Worm (Caenorhabditis elegans) whole organism, L1 larva: ENCODE results near the gene hgrs-1.

Experiments
- aly-2 ChIP-seq: fragments of 150-350 bp; optimal IDR thresholded peaks from 2 replicates; lab custom pipeline; 2014; ENCODE audit warnings: missing biosample characterization, missing genetic modification characterization
- elt-3 ChIP-seq, 6 experiments: fragments of 150-350 bp in 1 of 6; sonication (generic microtip); optimal IDR thresholded peaks; 2 replicates each; lab custom pipeline; 2017 to 2018; ENCODE audit warnings: missing biosample characterization in 6 of 6, missing genetic modification characterization in 6 of 6, inconsistent platforms in 1 of 6
- fkh-10 ChIP-seq: sonication (generic microtip); optimal IDR thresholded peaks from 2 replicates; lab custom pipeline; 2017; ENCODE audit warnings: missing biosample characterization, missing genetic modification reagents, missing genetic modification characterization
- lin-39 ChIP-seq: fragments of 150-350 bp; optimal IDR thresholded peaks from 2 replicates; lab custom pipeline; 2014; ENCODE audit warnings: missing biosample characterization, missing genetic modification reagents, missing genetic modification characterization
- lir-3 ChIP-seq: sonication (generic microtip); optimal IDR thresholded peaks from 2 replicates; lab custom pipeline; 2016; ENCODE audit warnings: mild to moderate bottlenecking, missing genetic modification characterization, moderate library complexity, missing compliant biosample characterization; ENCODE audit not compliant: poor library complexity
- nhr-11 ChIP-seq: fragments of 150-350 bp; optimal IDR thresholded peaks from 2 replicates; lab custom pipeline; 2014; ENCODE audit warnings: missing biosample characterization, missing genetic modification characterization
- nhr-28 ChIP-seq: fragments of 150-350 bp; optimal IDR thresholded peaks from 2 replicates; lab custom pipeline; 2014; ENCODE audit warnings: missing biosample characterization, missing genetic modification characterization
- nhr-85 ChIP-seq: sonication (generic microtip); peaks from one replicate; lab custom pipeline; 2016; ENCODE audit warnings: missing genetic modification characterization, inconsistent platforms, missing compliant biosample characterization
- pqm-1 ChIP-seq: sonication (generic microtip); optimal IDR thresholded peaks from 3 replicates; lab custom pipeline; 2017; ENCODE audit warnings: missing biosample characterization, missing genetic modification characterization
- sptf-1 ChIP-seq: fragments of 150-350 bp; optimal IDR thresholded peaks from 2 replicates; lab custom pipeline; 2014; ENCODE audit warnings: missing biosample characterization, missing genetic modification characterization
- vab-15 ChIP-seq: sonication (generic microtip); optimal IDR thresholded peaks from 2 replicates; lab custom pipeline; 2017; ENCODE audit warnings: missing genotype, mild to moderate bottlenecking, missing genetic modification characterization, missing compliant biosample characterization

- TF ChIP-seq sptf-1 (tag; lab: Kevin White, UChicago) (no peak), fkh-10 (GFP tag; lab: Kevin White, UChicago) (no peak), lin-39 (no peak), nhr-85 (tag; lab: Kevin White, UChicago) (peak; percentile 43), lir-3 (tag; lab: Kevin White, UChicago) (no peak), vab-15 (tag; lab: Kevin White, UChicago) (no peak), nhr-28 (tag; lab: Kevin White, UChicago) (no peak), elt-3 (tag; optimal IDR thresholded peaks at IDR 0.05; lab: Kevin White, UChicago) (no peak), nhr-11 (tag; lab: Kevin White, UChicago) (no peak), aly-2 (no peak), pqm-1 (tag; lab: Kevin White, UChicago) (no peak)
These were observed 20.6 kb upstream of the hgrs-1 start for ce11 chrIV:8226474-8226873.
